Worm (Caenorhabditis elegans): ENCODE results near the gene lig-1.

lig-1 gene

ce11 chrV:10771390-10771789 lies 42.5 kb upstream of the lig-1 start, which contains the start of gene D1054.3:
Gene D1054.3 (plus strand): TSS chrV:10771451.
- peak; percentile 5 for TF ChIP-seq mep-1 (tag; optimal IDR thresholded peaks at IDR 0.05)
- TF ChIP-seq lin-38 (GFP tag; IDR thresholded peaks at IDR 0.05) = peak; percentile 53
- no peak for TF ChIP-seq spr-1 (tag; optimal IDR thresholded peaks at IDR 0.05)
- TF ChIP-seq ama-1 (optimal IDR thresholded peaks at IDR 0.05) = peak; percentile 42
- peak; percentile 17 for TF ChIP-seq duxl-1 (tag; optimal IDR thresholded peaks at IDR 0.05; ENCODE audit: poor library complexity)
- no peak for TF ChIP-seq mes-2 (tag; optimal IDR thresholded peaks at IDR 0.05; ENCODE audit: poor library complexity, severe bottlenecking)

DNA sequence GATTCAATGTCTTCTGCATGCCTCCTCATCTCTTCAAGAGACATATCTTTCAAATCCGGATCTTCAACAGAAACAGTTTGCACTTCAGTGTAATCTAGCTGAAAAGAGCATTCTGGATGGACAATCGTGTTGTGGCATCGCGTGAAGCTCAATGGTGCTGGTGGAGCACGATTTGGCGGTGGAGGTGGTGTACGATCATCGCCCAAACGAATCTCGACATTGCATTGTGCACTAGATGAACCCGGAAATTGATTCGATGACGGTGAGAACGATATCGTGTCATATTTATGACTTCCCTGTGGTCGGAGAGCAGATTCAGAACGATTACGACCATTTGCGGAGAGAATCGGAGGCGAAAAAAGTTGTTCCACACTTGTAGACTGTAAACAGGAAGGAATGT lies 40.7 kb upstream of the lig-1 start:
- TF ChIP-seq mdl-1 (tag; optimal IDR thresholded peaks at IDR 0.05) (no peak), Y48G9A.11 (GFP tag; IDR thresholded peaks at IDR 0.05) (no peak), hlh-30 (tag; optimal IDR thresholded peaks at IDR 0.05; ENCODE audit: insufficient read depth) (no peak), skn-1 (tag; optimal IDR thresholded peaks at IDR 0.05) (no peak), unc-62 (GFP tag; optimal IDR thresholded peaks at IDR 0.05 in 1 of 2) (peak in 1 of 2 experiments; percentile 99), unc-62 (tag; optimal IDR thresholded peaks at IDR 0.05) (no peak), nhr-41 (GFP tag; IDR thresholded peaks at IDR 0.05) (no peak), ztf-11 (tag; optimal IDR thresholded peaks at IDR 0.05) (no peak), nhr-237 (tag; optimal IDR thresholded peaks at IDR 0.05) (no peak)

DNA sequence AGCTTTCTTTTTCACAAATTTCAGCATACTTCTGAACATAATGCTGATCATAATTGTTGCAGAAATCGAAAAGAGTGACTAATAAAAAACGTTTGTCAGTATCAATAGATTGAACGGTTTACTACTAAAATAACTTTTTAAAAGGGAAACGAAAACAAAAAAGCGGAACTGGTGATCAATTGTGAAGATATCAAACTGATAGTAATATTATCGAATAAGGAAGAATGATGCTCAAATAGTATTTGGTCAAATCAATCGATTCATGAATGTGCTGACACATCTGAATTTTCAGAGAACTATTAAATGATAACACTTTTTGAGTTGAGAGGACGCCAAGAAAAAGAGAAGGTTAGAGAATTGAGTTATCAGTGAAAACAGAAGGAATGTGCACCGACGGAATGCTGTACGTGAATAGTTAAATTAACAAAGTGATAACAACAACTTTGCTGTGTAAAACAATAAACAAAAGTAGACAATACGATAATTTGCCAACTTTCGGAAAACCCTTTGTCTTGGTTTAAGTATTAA lies 37.3 kb upstream of the lig-1 start, which contains the start of gene D1054.5:
Gene D1054.5, minus strand, starts transcription at position 51 of the 528 bp plus-strand sequence.
- TF ChIP-seq ceh-32 (tag; optimal IDR thresholded peaks at IDR 0.05; ENCODE audit: poor library complexity) = no peak
- no peak for TF ChIP-seq aha-1 (tag)
- TF ChIP-seq dve-1 (tag; optimal IDR thresholded peaks at IDR 0.05; ENCODE audit: insufficient read depth) = peak; percentile 68
- no peak for TF ChIP-seq madf-5 (GFP tag; IDR thresholded peaks at IDR 0.05)
- no peak for TF ChIP-seq saeg-2 (GFP tag; IDR thresholded peaks at IDR 0.05)
- TF ChIP-seq nhr-11 (tag; optimal IDR thresholded peaks at IDR 0.05) = no peak
- TF ChIP-seq nhr-48 (tag; optimal IDR thresholded peaks at IDR 0.05) = peak; percentile 65
- TF ChIP-seq nhr-10 (tag; optimal IDR thresholded peaks at IDR 0.05) = no peak
- no peak for TF ChIP-seq ceh-62 (tag; optimal IDR thresholded peaks at IDR 0.05)
- no peak for TF ChIP-seq unc-62 (GFP tag; optimal IDR thresholded peaks at IDR 0.05 in 1 of 2)
- no peak for TF ChIP-seq unc-62 (tag; optimal IDR thresholded peaks at IDR 0.05)
- peak; percentile 4 for TF ChIP-seq ztf-7 (tag; optimal IDR thresholded peaks at IDR 0.05)
- no peak for TF ChIP-seq set-16 (GFP tag; IDR thresholded peaks at IDR 0.05)
- peak; percentile 74 for TF ChIP-seq hlh-11 (tag; optimal IDR thresholded peaks at IDR 0.05)
- TF ChIP-seq egl-43 (GFP tag; IDR thresholded peaks at IDR 0.05) = no peak
- no peak for TF ChIP-seq cey-2 (tag; optimal IDR thresholded peaks at IDR 0.05; ENCODE audit: borderline replicate concordance, insufficient read depth)
- no peak for TF ChIP-seq Y48G9A.11 (GFP tag; IDR thresholded peaks at IDR 0.05)
- no peak for TF ChIP-seq nhr-102 (tag; optimal IDR thresholded peaks at IDR 0.05)
- TF ChIP-seq php-3 (GFP tag; IDR thresholded peaks at IDR 0.05) = no peak
- TF ChIP-seq nhr-28 (tag; optimal IDR thresholded peaks at IDR 0.05) = peak; percentile 56
- TF ChIP-seq sdz-12 (GFP tag; optimal IDR thresholded peaks at IDR 0.05) = no peak
- peak; percentile 55 for TF ChIP-seq pqm-1 (tag; optimal IDR thresholded peaks at IDR 0.05)
- TF ChIP-seq dmd-6 (GFP tag; IDR thresholded peaks at IDR 0.05) = peak; percentile 65
- no peak for TF ChIP-seq snpc-1.2 (GFP tag; IDR thresholded peaks at IDR 0.05)
- no peak for TF ChIP-seq T20F7.1 (GFP tag; optimal IDR thresholded peaks at IDR 0.05)
- TF ChIP-seq nhr-77 (tag; optimal IDR thresholded peaks at IDR 0.05) = peak; percentile 39
- TF ChIP-seq lin-13 (GFP tag; optimal IDR thresholded peaks at IDR 0.05) = no peak
- TF ChIP-seq R02D3.7 (tag; optimal IDR thresholded peaks at IDR 0.05) = no peak
- no peak for TF ChIP-seq daf-16 (GFP tag; optimal IDR thresholded peaks at IDR 0.05)
- TF ChIP-seq daf-16 (tag; optimal IDR thresholded peaks at IDR 0.05) = peak; percentile 92
